Worm (Caenorhabditis elegans): ENCODE measurements around the gene wago-10.

ce11 chrV:343546-343945 lies 318 bp downstream of the wago-10 start:
- TF ChIP-seq lin-39 (tag; optimal IDR thresholded peaks at IDR 0.05) (no peak), C34B4.2 (tag; optimal IDR thresholded peaks at IDR 0.05) (no peak), isw-1 (GFP tag; IDR thresholded peaks at IDR 0.05) (no peak), lin-13 (GFP tag; optimal IDR thresholded peaks at IDR 0.05) (no peak), egl-27 (tag; optimal IDR thresholded peaks at IDR 0.05) (no peak)
